Worm (Caenorhabditis elegans) whole organism, young adult: ENCODE measurements around the gene C11E4.8.
A peak's percentile ranks its signal among the peaks of the same experiment; 100 is the strongest.

Experiments used
- B0261.1 ChIP-seq: sonication (generic microtip); optimal IDR thresholded peaks from 2 replicates; lab custom pipeline; 2016; ENCODE audit warnings: mild to moderate bottlenecking, missing genetic modification characterization, moderate library complexity, missing compliant biosample characterization
- F22D6.2 ChIP-seq: sonication (generic microtip); optimal IDR thresholded peaks from 2 replicates; lab custom pipeline; 2016; ENCODE audit warnings: mild to moderate bottlenecking, missing genetic modification characterization, missing compliant biosample characterization
- K11D2.4 ChIP-seq: fragments of 200-800 bp; sonication (Bioruptor generic); IDR thresholded peaks from 2 replicates; pipeline ENCODE4 v1.3.6; 2022; ENCODE audit warnings: missing genetic modification reagents, missing genetic modification characterization, missing compliant biosample characterization
- K12H6.12 ChIP-seq: fragments of 200-800 bp; sonication (Bioruptor generic); optimal IDR thresholded peaks from 2 replicates; lab custom pipeline; 2018; ENCODE audit warnings: mild to moderate bottlenecking, missing genetic modification characterization, missing compliant biosample characterization
- T07F8.4 ChIP-seq: sonication (generic microtip); optimal IDR thresholded peaks from 2 replicates; lab custom pipeline; 2016; ENCODE audit warnings: mild to moderate bottlenecking, missing genetic modification characterization, moderate library complexity, missing compliant biosample characterization
- aptf-3 ChIP-seq: fragments of 200-800 bp; sonication (Bioruptor generic); IDR thresholded peaks from 2 replicates; pipeline ENCODE4 v1.3.6; 2022; ENCODE audit warnings: missing genetic modification characterization, missing compliant biosample characterization
- cebp-2 ChIP-seq: fragments of 200-800 bp; sonication (Bioruptor generic); IDR thresholded peaks from 2 replicates; pipeline ENCODE4 v1.3.6; 2022; ENCODE audit warnings: missing genetic modification characterization, missing compliant biosample characterization
- ceh-79 ChIP-seq: sonication (generic microtip); optimal IDR thresholded peaks from 2 replicates; lab custom pipeline; 2017; ENCODE audit warnings: mild to moderate bottlenecking, missing genetic modification characterization, missing compliant biosample characterization
- chd-7 ChIP-seq: sonication (generic microtip); optimal IDR thresholded peaks from 2 replicates; lab custom pipeline; 2016; ENCODE audit warnings: mild to moderate bottlenecking, missing genetic modification characterization, moderate library complexity, missing compliant biosample characterization
- die-1 ChIP-seq: sonication (generic microtip); optimal IDR thresholded peaks from 2 replicates; lab custom pipeline; 2016; ENCODE audit warnings: missing genotype, mild to moderate bottlenecking, missing genetic modification characterization, missing compliant biosample characterization
- dpl-1 ChIP-seq: fragments of 150-350 bp; optimal IDR thresholded peaks from 2 replicates; lab custom pipeline; 2014; ENCODE audit warnings: missing biosample characterization, missing genetic modification reagents, missing genetic modification characterization
- gei-17 ChIP-seq: fragments of 200-800 bp; sonication (Bioruptor generic); optimal IDR thresholded peaks from 2 replicates; lab custom pipeline; 2018; ENCODE audit warnings: mild to moderate bottlenecking, missing genetic modification characterization, missing compliant biosample characterization
- him-1 ChIP-seq: sonication (generic microtip); optimal IDR thresholded peaks from 2 replicates; lab custom pipeline; 2016; ENCODE audit warnings: missing genotype, missing genetic modification reagents, missing genetic modification characterization, missing compliant biosample characterization
- hsf-1 ChIP-seq: fragments of 200-800 bp; sonication (Bioruptor generic); IDR thresholded peaks from 2 replicates; pipeline ENCODE4 v1.3.6; 2022; ENCODE audit warnings: missing genetic modification reagents, missing genetic modification characterization, missing compliant biosample characterization
- let-607 ChIP-seq, 2 experiments: fragments of 200-800 bp in 1 of 2; sonication (Bioruptor generic) in 1 of 2; sonication (generic microtip) in 1 of 2; optimal IDR thresholded peaks; 2 replicates each; lab custom pipeline; 2016 to 2018; ENCODE audit warnings: mild to moderate bottlenecking in 2 of 2, missing compliant biosample characterization in 2 of 2, missing genetic modification characterization in 2 of 2, moderate library complexity in 2 of 2, missing genotype in 1 of 2
- lin-40 ChIP-seq: sonication (generic microtip); optimal IDR thresholded peaks from 2 replicates; lab custom pipeline; 2016; ENCODE audit warnings: missing genetic modification characterization, mild to moderate bottlenecking, missing compliant biosample characterization, missing genotype, missing genetic modification reagents
- lsl-1 ChIP-seq: fragments of 200-800 bp; sonication (Bioruptor generic); optimal IDR thresholded peaks from 2 replicates; lab custom pipeline; 2018; ENCODE audit warnings: mild to moderate bottlenecking, missing genetic modification characterization, moderate library complexity, missing compliant biosample characterization
- mes-4 ChIP-seq: sonication (generic microtip); optimal IDR thresholded peaks from 2 replicates; lab custom pipeline; 2016; ENCODE audit warnings: missing genotype, missing genetic modification characterization, missing compliant biosample characterization
- nfyb-1 ChIP-seq: fragments of 200-800 bp; sonication (Bioruptor generic); IDR thresholded peaks from 2 replicates; pipeline ENCODE4 v1.3.6; 2022; ENCODE audit warnings: missing genetic modification reagents, missing genetic modification characterization, missing compliant biosample characterization
- nhr-120 ChIP-seq: fragments of 200-800 bp; sonication (Bioruptor generic); IDR thresholded peaks from 2 replicates; pipeline ENCODE4 v1.3.6; 2022; ENCODE audit warnings: missing genetic modification characterization, missing compliant biosample characterization
- pbrm-1 ChIP-seq: fragments of 200-800 bp; sonication (Bioruptor generic); IDR thresholded peaks from 2 replicates; pipeline ENCODE4 v1.3.6; 2022; ENCODE audit warnings: missing genetic modification reagents, missing genetic modification characterization, missing compliant biosample characterization
- sea-2 ChIP-seq: fragments of 200-800 bp; sonication (Bioruptor generic); IDR thresholded peaks from 2 replicates; pipeline ENCODE4 v1.3.6; 2022; ENCODE audit warnings: missing genetic modification characterization, missing compliant biosample characterization
- snpc-1.1 ChIP-seq: sonication (generic microtip); optimal IDR thresholded peaks from 2 replicates; lab custom pipeline; 2017; ENCODE audit warnings: missing genetic modification characterization, mild to moderate bottlenecking, missing compliant biosample characterization, antibody characterized with exemption, moderate library complexity, missing genotype, missing genetic modification reagents; ENCODE audit not compliant: insufficient read depth
- snpc-3.4 ChIP-seq: sonication (generic microtip); optimal IDR thresholded peaks from 2 replicates; lab custom pipeline; 2017; ENCODE audit warnings: missing genetic modification characterization, mild to moderate bottlenecking, missing compliant biosample characterization, antibody characterized with exemption, moderate library complexity, missing genotype, missing genetic modification reagents
- somi-1 ChIP-seq: fragments of 200-800 bp; sonication (Bioruptor generic); optimal IDR thresholded peaks from 2 replicates; lab custom pipeline; 2018; ENCODE audit warnings: mild to moderate bottlenecking, missing genetic modification characterization, missing compliant biosample characterization
- tbx-9 ChIP-seq: sonication (generic microtip); optimal IDR thresholded peaks from 2 replicates; lab custom pipeline; 2016; ENCODE audit warnings: borderline replicate concordance, missing genetic modification characterization, inconsistent platforms, missing compliant biosample characterization
- tlf-1 ChIP-seq: fragments of 200-800 bp; sonication (Bioruptor generic); optimal IDR thresholded peaks from 2 replicates; lab custom pipeline; 2018; ENCODE audit warnings: mild to moderate bottlenecking, missing genetic modification characterization, missing compliant biosample characterization
- unc-62 ChIP-seq: fragments of 150-350 bp; optimal IDR thresholded peaks from 2 replicates; lab custom pipeline; 2014; ENCODE audit warnings: missing biosample characterization, missing genetic modification reagents, missing genetic modification characterization
- zfh-2 ChIP-seq: fragments of 200-800 bp; sonication (Bioruptor generic); conservative IDR thresholded peaks from 2 replicates; pipeline ENCODE4 v1.3.6; 2022; ENCODE audit warnings: missing genetic modification reagents, missing genetic modification characterization, missing compliant biosample characterization
- ztf-18 ChIP-seq: sonication (generic microtip); optimal IDR thresholded peaks from 2 replicates; lab custom pipeline; 2016; ENCODE audit warnings: missing genotype, mild to moderate bottlenecking, missing genetic modification characterization, missing compliant biosample characterization
- ztf-28 ChIP-seq: fragments of 200-800 bp; sonication (Bioruptor generic); IDR thresholded peaks from 2 replicates; pipeline ENCODE4 v1.3.6; 2022; ENCODE audit warnings: missing genetic modification reagents, missing genetic modification characterization, missing compliant biosample characterization

C11E4.8 gene

ce11 chrX:9642775-9643461, 22.7 kb downstream of the C11E4.8 start:
- no peak for TF ChIP-seq snpc-1.1 (tag; lab: Kevin White, UChicago)
- TF ChIP-seq somi-1 (GFP tag; lab: Kevin White, UChicago): peak; percentile 65
- peak; percentile 39 for TF ChIP-seq lin-40 (tag; lab: Kevin White, UChicago)
- no peak for TF ChIP-seq aptf-3 (GFP tag; lab: Robert Waterston, UW)
- TF ChIP-seq zfh-2 (GFP tag; lab: Robert Waterston, UW): no peak

- TF ChIP-seq gei-17 (GFP tag; lab: Kevin White, UChicago) (no peak), tbx-9 (no peak), nhr-120 (no peak), F22D6.2 (tag; lab: Kevin White, UChicago) (no peak), B0261.1 (tag; lab: Kevin White, UChicago) (no peak), lsl-1 (GFP tag; lab: Kevin White, UChicago) (no peak), die-1 (no peak), unc-62 (GFP tag; lab: Kevin White, UChicago) (no peak), ceh-79 (no peak), dpl-1 (no peak), ztf-18 (tag; lab: Kevin White, UChicago) (no peak)
- TF ChIP-seq, all 124 proteins: peak for 0
These were observed 27.9 kb downstream of the C11E4.8 start, which contains the start of gene F34H10.4 for ce11 chrX:9648098-9648574. TSS of gene F34H10.4 (plus strand) at chrX:9648524.

DNA sequence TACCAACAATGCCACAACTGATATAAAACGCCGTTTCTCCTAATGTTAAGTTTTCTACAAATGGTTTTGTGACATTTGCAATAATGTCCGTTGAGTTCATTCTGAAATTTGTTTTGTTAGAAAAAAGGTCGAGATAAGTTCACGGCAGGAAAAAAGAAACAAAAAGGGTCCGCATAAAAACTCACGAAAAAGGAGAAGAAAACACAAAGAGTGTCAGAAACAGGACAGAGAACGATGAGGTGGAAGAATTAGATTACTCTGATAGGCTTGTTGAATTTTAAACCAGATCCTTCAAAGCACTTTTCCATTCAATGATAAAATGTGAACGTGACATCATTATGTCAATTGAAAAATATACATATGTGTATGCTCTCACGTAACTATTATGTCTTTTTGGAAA, 32.8 kb downstream of the C11E4.8 start, which contains the start of gene aex-2:
Gene aex-2, minus strand, starts transcription at position 101 of the 400 bp plus-strand sequence.
- no peak for TF ChIP-seq let-607 (tag; optimal IDR thresholded peaks at IDR 0.05; lab: Kevin White, UChicago)
- no peak for TF ChIP-seq nhr-120

DNA sequence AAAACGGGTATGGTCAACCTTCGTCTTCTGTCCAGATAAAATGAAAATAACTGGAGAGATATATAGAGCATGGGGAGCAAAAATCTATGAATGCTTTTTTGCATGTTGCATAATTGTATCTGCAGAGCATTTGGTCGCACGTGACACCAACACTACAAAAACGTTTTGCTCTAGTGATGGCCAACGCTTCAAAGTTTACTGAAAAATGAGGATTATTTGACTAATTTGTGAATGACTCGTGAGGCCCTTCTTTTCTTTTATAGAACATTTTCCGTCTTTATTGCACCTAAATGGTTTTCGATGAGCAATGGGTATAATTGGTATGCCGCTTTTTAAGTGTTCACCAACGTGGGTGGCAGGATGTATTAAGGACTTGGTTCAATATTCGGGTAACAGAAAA, 33.2 kb downstream of the C11E4.8 start:
- TF ChIP-seq T07F8.4 (tag; lab: Kevin White, UChicago): no peak
- no peak for TF ChIP-seq aptf-3 (GFP tag; lab: Robert Waterston, UW)
- no peak for TF ChIP-seq K11D2.4
- TF ChIP-seq nfyb-1: no peak
- TF ChIP-seq pbrm-1: no peak

- no peak for TF ChIP-seq K12H6.12
- no peak for TF ChIP-seq him-1 (tag; lab: Kevin White, UChicago)
- no peak for TF ChIP-seq hsf-1 (GFP tag; lab: Robert Waterston, UW)
- no peak for TF ChIP-seq snpc-3.4 (tag; lab: Kevin White, UChicago)
- no peak for TF ChIP-seq mes-4 (tag; lab: Kevin White, UChicago)
- TF ChIP-seq chd-7 (tag; lab: Kevin White, UChicago): no peak
- TF ChIP-seq sea-2 (GFP tag; lab: Robert Waterston, UW): no peak
- no peak for TF ChIP-seq tlf-1
- no peak for TF ChIP-seq ztf-28 (GFP tag; lab: Robert Waterston, UW)
- no peak for TF ChIP-seq cebp-2
- no peak for TF ChIP-seq ztf-18 (tag; lab: Kevin White, UChicago)
These were observed 34.0 kb downstream of the C11E4.8 start for ce11 chrX:9654232-9654631.
